Fruit fly (Drosophila melanogaster) whole organism, pupa: ENCODE data around the gene CG10031.

Experiments used
- CG10348 ChIP-seq: fragments of 200-800 bp; sonication (Bioruptor generic); IDR thresholded peaks from 2 replicates; pipeline ENCODE4 v1.3.6; 2022; ENCODE audit warnings: missing biosample characterization, missing genetic modification characterization
- CG12605 ChIP-seq: fragments of 200-800 bp; sonication (Bioruptor generic); IDR thresholded peaks from 2 replicates; pipeline ENCODE4 v1.3.6; 2022; ENCODE audit warnings: missing biosample characterization, missing genetic modification characterization
- CG14655 ChIP-seq: fragments of 200-800 bp; sonication (Bioruptor generic); optimal IDR thresholded peaks from 3 replicates; lab custom pipeline; 2017; ENCODE audit warnings: mild to moderate bottlenecking, missing biosample characterization, missing genetic modification reagents, missing genetic modification characterization
- CG34367 ChIP-seq: fragments of 200-800 bp; sonication (Bioruptor generic); optimal IDR thresholded peaks from 2 replicates; lab custom pipeline; 2018; ENCODE audit warnings: missing biosample characterization, mild to moderate bottlenecking, missing genetic modification characterization
- CG4496 ChIP-seq: fragments of 200-800 bp; sonication (Bioruptor generic); IDR thresholded peaks from 3 replicates; pipeline ENCODE4 v1.3.6; 2022; ENCODE audit warnings: missing biosample characterization, missing genetic modification characterization
- CG8159 ChIP-seq: fragments of 200-800 bp; sonication (Bioruptor generic); optimal IDR thresholded peaks from 3 replicates; lab custom pipeline; 2018; ENCODE audit warnings: missing biosample characterization, mild to moderate bottlenecking, missing genetic modification characterization, moderate library complexity
- CG8301 ChIP-seq: fragments of 200-800 bp; sonication (Bioruptor generic); optimal IDR thresholded peaks from 2 replicates; lab custom pipeline; 2018; ENCODE audit warnings: missing biosample characterization, mild to moderate bottlenecking, missing genetic modification characterization
- D1 ChIP-seq: fragments of 200-800 bp; sonication (Bioruptor generic); optimal IDR thresholded peaks from 2 replicates; lab custom pipeline; 2018; ENCODE audit warnings: missing biosample characterization, mild to moderate bottlenecking, missing genetic modification characterization, moderate library complexity
- EcR ChIP-seq: fragments of 200-800 bp; sonication (Bioruptor generic); optimal IDR thresholded peaks from 3 replicates; lab custom pipeline; 2019; ENCODE audit warnings: missing biosample characterization, missing genetic modification characterization, mild to moderate bottlenecking, moderate library complexity, missing genetic modification reagents
- Pif1A ChIP-seq: fragments of 200-800 bp; sonication (Bioruptor generic); optimal IDR thresholded peaks from 3 replicates; lab custom pipeline; 2016; ENCODE audit warnings: missing biosample characterization, missing genetic modification characterization
- Pif1B ChIP-seq: fragments of 200-800 bp; sonication (Bioruptor generic); optimal IDR thresholded peaks from 3 replicates; lab custom pipeline; 2016; ENCODE audit warnings: missing biosample characterization, missing genetic modification characterization
- fd96Ca ChIP-seq: fragments of 200-800 bp; sonication (Bioruptor generic); IDR thresholded peaks from 3 replicates; pipeline ENCODE4 v1.3.6; 2022; ENCODE audit warnings: missing biosample characterization, missing genetic modification characterization
- gl ChIP-seq: fragments of 200-800 bp; sonication (Bioruptor generic); optimal IDR thresholded peaks from 2 replicates; lab custom pipeline; 2018; ENCODE audit warnings: missing biosample characterization, mild to moderate bottlenecking, missing genetic modification characterization

DNA sequence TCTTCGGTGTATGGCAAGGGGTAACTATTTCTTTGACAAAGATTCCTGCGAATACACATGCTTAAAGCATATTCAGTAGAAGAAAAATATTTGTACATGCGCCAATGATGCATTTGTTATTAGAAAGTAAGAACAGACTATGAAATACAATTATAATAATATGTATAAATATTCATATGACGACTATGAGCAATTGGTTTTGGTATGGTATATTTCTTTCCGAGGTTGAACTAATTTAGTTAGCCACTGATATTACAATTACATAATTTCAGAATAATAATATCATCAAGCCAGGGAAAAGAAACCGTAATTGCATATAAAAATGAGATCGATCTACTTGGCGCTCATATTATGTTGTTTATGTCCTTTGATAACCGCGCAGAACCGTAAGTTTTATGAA, 2.6 kb upstream of the CG10031 start, which contains the start of gene CG43145:
- TF ChIP-seq D1 (tag; lab: Kevin White, UChicago) (no peak), EcR (GFP tag; lab: Kevin White, UChicago) (no peak), CG12605 (GFP tag; lab: Robert Waterston, UW) (no peak), CG34367 (tag; lab: Kevin White, UChicago) (no peak), Pif1B (no peak), Pif1A (GFP tag; lab: Kevin White, UChicago) (no peak), CG8159 (tag; lab: Kevin White, UChicago) (no peak), gl (tag; lab: Kevin White, UChicago) (no peak), CG8301 (tag; lab: Kevin White, UChicago) (no peak), CG14655 (GFP tag; lab: Kevin White, UChicago) (no peak), fd96Ca (GFP tag; lab: Robert Waterston, UW) (no peak), CG4496 (no peak), CG10348 (GFP tag; lab: Robert Waterston, UW) (no peak)
